Worm (Caenorhabditis elegans): ENCODE measurements around the gene tbh-1.

Gene tbh-1

ce11 chrX:15487162-15487561 is 17.5 kb downstream of the tbh-1 start:
- TF ChIP-seq hlh-11 (tag; optimal IDR thresholded peaks at IDR 0.05), result peak; percentile 5
- peak; percentile 45; the same call in 1 of the 2 replicates for TF ChIP-seq set-16 (GFP tag; IDR thresholded peaks at IDR 0.05)
- peak; percentile 69 for TF ChIP-seq mxl-3 (GFP tag; optimal IDR thresholded peaks at IDR 0.05)
- no peak for TF ChIP-seq attf-4 (tag; optimal IDR thresholded peaks at IDR 0.05)

ce11 chrX:15485262-15485661 is 19.4 kb downstream of the tbh-1 start:
- TF ChIP-seq unc-62 (GFP tag; optimal IDR thresholded peaks at IDR 0.05 in 1 of 2) (peak in 1 of 2 experiments; percentile 4), unc-62 (tag; optimal IDR thresholded peaks at IDR 0.05) (no peak), sdz-12 (GFP tag; optimal IDR thresholded peaks at IDR 0.05) (no peak)

- peak in 1 of 2 experiments; percentile 60 for TF ChIP-seq unc-62 (GFP tag; optimal IDR thresholded peaks at IDR 0.05 in 1 of 2)
- TF ChIP-seq unc-62 (tag; optimal IDR thresholded peaks at IDR 0.05), result no peak
- no peak for TF ChIP-seq T26A8.4 (GFP tag; IDR thresholded peaks at IDR 0.05)
Measured at ce11 chrX:15478717-15479116, 26.0 kb downstream of the tbh-1 start, which contains the start of gene gcy-36. gcy-36 (plus strand) TSS chrX:15479017.

- no peak for TF ChIP-seq F37D6.2 (tag; optimal IDR thresholded peaks at IDR 0.05)
- TF ChIP-seq Y48G9A.11 (GFP tag; IDR thresholded peaks at IDR 0.05), result no peak
- TF ChIP-seq zag-1 (tag; optimal IDR thresholded peaks at IDR 0.05), result no peak
- TF ChIP-seq sdz-12 (GFP tag; optimal IDR thresholded peaks at IDR 0.05), result no peak
- TF ChIP-seq ctbp-1 (GFP tag; IDR thresholded peaks at IDR 0.05), result no peak
- no peak for TF ChIP-seq aly-2 (tag; optimal IDR thresholded peaks at IDR 0.05)
- TF ChIP-seq vab-7 (GFP tag; IDR thresholded peaks at IDR 0.05), result no peak
- TF ChIP-seq T20F7.1 (GFP tag; optimal IDR thresholded peaks at IDR 0.05), result no peak
- no peak for TF ChIP-seq egl-43 (GFP tag; IDR thresholded peaks at IDR 0.05)
- no peak for TF ChIP-seq hif-1 (tag; optimal IDR thresholded peaks at IDR 0.05)
- no peak for TF ChIP-seq F26F4.8 (GFP tag; conservative IDR thresholded peaks at IDR 0.05)
- TF ChIP-seq Y105C5A.15 (GFP tag; IDR thresholded peaks at IDR 0.05), result no peak
- no peak for TF ChIP-seq snpc-4 (tag; optimal IDR thresholded peaks at IDR 0.05)
- TF ChIP-seq spr-3 (GFP tag; optimal IDR thresholded peaks at IDR 0.05), result no peak
Measured at ce11 chrX:15477309-15477708, 27.4 kb downstream of the tbh-1 start, which contains the start of gene exc-1. exc-1 (minus strand) TSS chrX:15477409.

- TF ChIP-seq F10B5.3 (tag; optimal IDR thresholded peaks at IDR 0.05) (no peak), nhr-48 (tag; optimal IDR thresholded peaks at IDR 0.05) (peak; percentile 6), saeg-2 (GFP tag; IDR thresholded peaks at IDR 0.05) (no peak)
Measured at ce11 chrX:15469957-15470548, 34.6 kb downstream of the tbh-1 start.

- no peak for TF ChIP-seq arid-1 (GFP tag; conservative IDR thresholded peaks at IDR 0.05)
- TF ChIP-seq zip-2 (tag; optimal IDR thresholded peaks at IDR 0.05), result no peak
- TF ChIP-seq mxl-2 (GFP tag; conservative IDR thresholded peaks at IDR 0.05), result no peak
- no peak for TF ChIP-seq saeg-2 (GFP tag; IDR thresholded peaks at IDR 0.05)
- no peak for TF ChIP-seq lin-13 (GFP tag; optimal IDR thresholded peaks at IDR 0.05)
- TF ChIP-seq nhr-237 (tag; optimal IDR thresholded peaks at IDR 0.05), result no peak
- TF ChIP-seq tag-97 (GFP tag; IDR thresholded peaks at IDR 0.05), result no peak
- TF ChIP-seq mdl-1 (tag; optimal IDR thresholded peaks at IDR 0.05), result no peak
- TF ChIP-seq zip-11 (GFP tag; IDR thresholded peaks at IDR 0.05), result no peak
- TF ChIP-seq mes-2 (tag; optimal IDR thresholded peaks at IDR 0.05; ENCODE audit: poor library complexity, severe bottlenecking), result no peak
- TF ChIP-seq nhr-48 (tag; optimal IDR thresholded peaks at IDR 0.05), result no peak
- TF ChIP-seq lin-1 (GFP tag; IDR thresholded peaks at IDR 0.05), result no peak
- TF ChIP-seq ZK337.2 (GFP tag; IDR thresholded peaks at IDR 0.05), result no peak
- no peak for TF ChIP-seq T20F7.1 (GFP tag; optimal IDR thresholded peaks at IDR 0.05)
- 0 out of 2 replicates have a peak, but pooled peaks have one; percentile 10 for TF ChIP-seq egl-43 (GFP tag; IDR thresholded peaks at IDR 0.05)
- no peak for TF ChIP-seq F10B5.3 (tag; optimal IDR thresholded peaks at IDR 0.05)
- peak; percentile 52 for TF ChIP-seq set-16 (GFP tag; IDR thresholded peaks at IDR 0.05)
- no peak for TF ChIP-seq nhr-25 (tag; optimal IDR thresholded peaks at IDR 0.05; ENCODE audit: borderline replicate concordance, insufficient read depth)
- no peak for TF ChIP-seq nhr-28 (tag; optimal IDR thresholded peaks at IDR 0.05)
- no peak for TF ChIP-seq snpc-4 (tag; optimal IDR thresholded peaks at IDR 0.05)
- no peak for TF ChIP-seq lin-15B (tag; optimal IDR thresholded peaks at IDR 0.05)
- no peak for TF ChIP-seq nhr-77 (tag; optimal IDR thresholded peaks at IDR 0.05)
- 0 out of 2 replicates have a peak, but pooled peaks have one; percentile 42 for TF ChIP-seq snpc-1.2 (GFP tag; IDR thresholded peaks at IDR 0.05)
Measured at ce11 chrX:15468657-15469056, 36.0 kb downstream of the tbh-1 start.

Measured in whole organism, L4 larva.